Worm (Caenorhabditis elegans) whole organism, early embryonic: ENCODE results near the gene vab-8.

Experiments
- F13C5.2 ChIP-seq: sonication (generic microtip); optimal IDR thresholded peaks from 2 replicates; lab custom pipeline; 2017; ENCODE audit warnings: mild to moderate bottlenecking, missing genetic modification characterization, inconsistent platforms, missing compliant biosample characterization
- ama-1 ChIP-seq: fragments of 150-350 bp; optimal IDR thresholded peaks from 2 replicates; lab custom pipeline; 2014
- ets-7 ChIP-seq: sonication (generic microtip); optimal IDR thresholded peaks from 2 replicates; lab custom pipeline; 2016; ENCODE audit warnings: missing genotype, missing genetic modification characterization, missing compliant biosample characterization
- tbx-37 ChIP-seq: fragments of 200-800 bp; sonication (Bioruptor generic); conservative IDR thresholded peaks from 2 replicates; pipeline ENCODE4 v1.3.6; 2022; ENCODE audit warnings: missing genetic modification reagents, missing genetic modification characterization, missing compliant biosample characterization

DNA sequence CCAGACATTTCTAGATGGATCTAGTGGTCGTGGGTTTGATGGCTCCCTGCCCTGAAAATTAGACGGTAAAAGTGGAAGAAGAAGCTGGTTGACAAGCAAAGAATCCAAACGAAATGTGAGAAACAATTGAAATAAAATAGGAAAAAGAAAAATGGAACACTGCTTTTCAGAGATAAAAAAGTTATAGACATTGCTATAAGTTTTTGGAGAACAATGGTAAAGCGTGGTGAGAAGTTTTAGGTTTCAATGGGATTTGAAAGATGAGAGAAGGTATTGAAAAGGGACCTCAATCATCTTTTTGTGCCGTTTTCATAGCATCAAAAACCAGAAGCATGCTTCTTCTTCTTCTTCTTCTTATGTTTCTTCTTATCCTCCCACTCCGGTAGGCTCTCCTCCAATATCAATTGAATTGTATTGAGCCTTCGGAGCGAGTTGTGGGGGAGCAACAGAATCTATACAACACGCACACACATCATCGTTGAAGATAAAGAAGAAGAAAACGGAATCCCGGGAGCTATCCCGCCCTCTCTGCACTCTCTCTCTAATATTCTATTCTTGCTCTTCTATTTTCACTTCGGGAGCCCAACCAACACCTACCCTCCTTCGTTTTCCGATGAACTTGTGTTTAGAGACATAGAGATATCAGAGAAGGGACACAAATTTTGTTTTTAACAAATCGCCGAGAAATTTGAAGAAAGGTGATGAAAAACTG lies 21.3 kb downstream of the vab-8 start, which contains the start of gene myo-3:
- TF ChIP-seq ets-7 (tag; lab: Kevin White, UChicago) = no peak
- no peak for TF ChIP-seq tbx-37 (GFP tag; lab: Robert Waterston, UW)
- no peak for TF ChIP-seq F13C5.2 (tag; lab: Kevin White, UChicago)
- no peak for TF ChIP-seq ama-1
